Fruit fly (Drosophila melanogaster) whole organism, adult: ENCODE data around the gene CG13840.

Experiments used
- CG11617 ChIP-seq: fragments of 200-800 bp; sonication (Bioruptor generic); optimal IDR thresholded peaks from 2 replicates; lab custom pipeline; 2017; ENCODE audit warnings: mild to moderate bottlenecking, missing biosample characterization, missing genetic modification reagents, missing genetic modification characterization
- CG12768 ChIP-seq: fragments of 200-800 bp; sonication (Bioruptor generic); optimal IDR thresholded peaks from 2 replicates; lab custom pipeline; 2017; ENCODE audit warnings: missing biosample characterization, missing genetic modification characterization, mild to moderate bottlenecking, moderate library complexity, missing genetic modification reagents
- CG14711 ChIP-seq: fragments of 200-800 bp; sonication (Bioruptor generic); optimal IDR thresholded peaks from 2 replicates; lab custom pipeline; 2018; ENCODE audit warnings: missing biosample characterization, mild to moderate bottlenecking, missing genetic modification characterization, moderate library complexity
- CG1620 ChIP-seq: fragments of 200-800 bp; sonication (Bioruptor generic); optimal IDR thresholded peaks from 2 replicates; lab custom pipeline; 2016; ENCODE audit warnings: missing biosample characterization, missing genetic modification characterization
- CG33017 ChIP-seq: fragments of 200-800 bp; sonication (Bioruptor generic); optimal IDR thresholded peaks from 2 replicates; lab custom pipeline; 2018; ENCODE audit warnings: missing biosample characterization, mild to moderate bottlenecking, missing genetic modification characterization, moderate library complexity
- CG5204 ChIP-seq: fragments of 200-800 bp; sonication (Bioruptor generic); optimal IDR thresholded peaks from 2 replicates; lab custom pipeline; 2016; ENCODE audit warnings: missing biosample characterization, missing genetic modification characterization
- CG7045 ChIP-seq: fragments of 200-800 bp; sonication (Bioruptor generic); optimal IDR thresholded peaks from 2 replicates; lab custom pipeline; 2017; ENCODE audit warnings: missing biosample characterization, mild to moderate bottlenecking, missing genetic modification characterization
- CG7101 ChIP-seq: fragments of 200-800 bp; sonication (Bioruptor generic); optimal IDR thresholded peaks from 2 replicates; lab custom pipeline; 2018; ENCODE audit warnings: missing biosample characterization, mild to moderate bottlenecking, missing genetic modification characterization, moderate library complexity
- Clk ChIP-seq: fragments of 200-800 bp; sonication (Bioruptor generic); optimal IDR thresholded peaks from 2 replicates; lab custom pipeline; 2017; ENCODE audit warnings: missing biosample characterization, missing genetic modification characterization
- Crg-1 ChIP-seq: fragments of 200-800 bp; sonication (Bioruptor generic); optimal IDR thresholded peaks from 2 replicates; lab custom pipeline; 2016; ENCODE audit warnings: missing biosample characterization, missing genetic modification characterization
- Hr96 ChIP-seq: fragments of 200-800 bp; sonication (Bioruptor generic); optimal IDR thresholded peaks from 2 replicates; lab custom pipeline; 2016; ENCODE audit warnings: missing biosample characterization, missing genetic modification characterization
- Mnt ChIP-seq: fragments of 200-800 bp; sonication (Bioruptor generic); optimal IDR thresholded peaks from 2 replicates; lab custom pipeline; 2016; ENCODE audit warnings: missing biosample characterization, mild to moderate bottlenecking, missing genetic modification characterization
- bab1 ChIP-seq: fragments of 200-800 bp; sonication (Bioruptor generic); optimal IDR thresholded peaks from 3 replicates; lab custom pipeline; 2019; ENCODE audit warnings: missing biosample characterization, mild to moderate bottlenecking, missing genetic modification characterization, moderate library complexity
- cic ChIP-seq: fragments of 200-800 bp; sonication (Bioruptor generic); optimal IDR thresholded peaks from 2 replicates; lab custom pipeline; 2017; ENCODE audit warnings: missing biosample characterization, mild to moderate bottlenecking, missing genetic modification characterization, moderate library complexity
- cnc ChIP-seq, 2 experiments: fragments of >200 bp; optimal IDR thresholded peaks; 2 replicates each; lab custom pipeline; 2017
- kay ChIP-seq: fragments of 200-800 bp; sonication (Bioruptor generic); peaks from one replicate; lab custom pipeline; 2016; ENCODE audit warnings: missing biosample characterization, missing genetic modification characterization, borderline replicate concordance
- ovo ChIP-seq: fragments of 200-800 bp; sonication (Bioruptor generic); optimal IDR thresholded peaks from 2 replicates; lab custom pipeline; 2016; ENCODE audit warnings: missing biosample characterization, missing genetic modification characterization
- pad ChIP-seq: fragments of 200-800 bp; sonication (Bioruptor generic); optimal IDR thresholded peaks from 3 replicates; lab custom pipeline; 2017; ENCODE audit warnings: missing biosample characterization, missing genetic modification characterization, mild to moderate bottlenecking, moderate library complexity, missing genetic modification reagents
- tj ChIP-seq: fragments of 200-800 bp; sonication (Bioruptor generic); optimal IDR thresholded peaks from 3 replicates; lab custom pipeline; 2017; ENCODE audit warnings: missing biosample characterization, mild to moderate bottlenecking, missing genetic modification characterization, moderate library complexity
- toe ChIP-seq: fragments of 200-800 bp; sonication (Bioruptor generic); optimal IDR thresholded peaks from 2 replicates; lab custom pipeline; 2016; ENCODE audit warnings: missing biosample characterization, missing genetic modification characterization

Gene CG13840

DNA sequence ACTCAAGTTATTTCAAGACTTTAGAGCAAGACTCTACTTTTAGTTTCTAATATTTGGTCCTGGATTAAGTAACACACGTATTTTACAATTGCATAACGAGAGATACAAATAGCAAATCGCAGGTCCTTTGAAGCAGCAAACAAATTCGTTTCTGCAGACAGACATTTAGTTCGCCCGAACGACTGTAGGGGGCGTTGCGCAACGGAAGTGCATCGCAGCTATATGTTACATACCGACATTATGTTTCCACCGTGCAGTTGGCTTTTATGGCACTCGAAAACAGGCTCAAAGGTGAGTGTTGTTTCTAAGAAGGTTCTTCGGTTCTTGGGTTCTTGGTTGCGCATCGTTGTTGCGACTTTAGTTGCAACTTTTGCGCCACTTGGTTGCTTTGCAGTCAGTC is 5.7 kb downstream of the CG13840 start:
- TF ChIP-seq cic, result no peak
- no peak for TF ChIP-seq toe (GFP tag; lab: Kevin White, UChicago)
- no peak for TF ChIP-seq ovo (GFP tag; lab: Kevin White, UChicago)
- TF ChIP-seq bab1, result no peak
- no peak for TF ChIP-seq kay
- TF ChIP-seq CG12768, result no peak
- TF ChIP-seq CG14711 (tag; lab: Kevin White, UChicago), result no peak
- TF ChIP-seq Clk, result no peak
- TF ChIP-seq CG7101 (tag; lab: Kevin White, UChicago), result no peak
- TF ChIP-seq tj (GFP tag; lab: Kevin White, UChicago), result no peak
- no peak for TF ChIP-seq CG5204
- TF ChIP-seq Crg-1 (GFP tag; lab: Kevin White, UChicago), result no peak
- TF ChIP-seq pad (GFP tag; lab: Kevin White, UChicago), result no peak
- no peak for TF ChIP-seq Hr96 (GFP tag; lab: Kevin White, UChicago)
- no peak for TF ChIP-seq CG11617 (GFP tag; lab: Kevin White, UChicago)

DNA sequence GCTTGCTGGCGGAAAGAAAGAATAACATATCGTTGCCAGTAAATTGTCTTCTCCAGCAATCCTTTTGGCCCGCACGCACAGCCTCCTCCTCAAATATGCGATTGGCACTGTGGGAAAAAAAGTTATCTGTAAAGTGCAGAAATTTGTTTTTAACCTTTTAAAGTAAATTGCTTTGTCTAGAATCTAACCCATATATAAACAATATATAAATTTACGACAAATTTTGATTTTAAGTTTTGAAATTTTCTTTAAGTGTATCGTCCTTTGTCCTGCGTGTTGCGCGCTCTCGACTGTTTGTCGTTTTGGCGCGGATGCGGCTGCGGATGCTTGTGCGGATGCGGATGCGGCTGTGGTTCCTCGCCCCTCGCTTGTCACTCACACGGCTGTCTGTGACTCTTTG is 8.8 kb downstream of the CG13840 start:
- TF ChIP-seq Mnt (no peak), CG5204 (no peak), tj (GFP tag; lab: Kevin White, UChicago) (no peak), toe (GFP tag; lab: Kevin White, UChicago) (no peak), Crg-1 (GFP tag; lab: Kevin White, UChicago) (no peak), CG14711 (tag; lab: Kevin White, UChicago) (no peak), bab1 (no peak), ovo (GFP tag; lab: Kevin White, UChicago) (no peak), cnc (optimal IDR thresholded peaks at IDR 0.05; lab: Kevin White, UChicago) (no peak), kay (no peak), CG7101 (tag; lab: Kevin White, UChicago) (no peak), cic (no peak), CG11617 (GFP tag; lab: Kevin White, UChicago) (no peak), pad (GFP tag; lab: Kevin White, UChicago) (no peak), CG12768 (no peak), CG7045 (no peak), Clk (no peak), Hr96 (GFP tag; lab: Kevin White, UChicago) (no peak), CG33017 (no peak), CG1620 (GFP tag; lab: Kevin White, UChicago) (no peak)

DNA sequence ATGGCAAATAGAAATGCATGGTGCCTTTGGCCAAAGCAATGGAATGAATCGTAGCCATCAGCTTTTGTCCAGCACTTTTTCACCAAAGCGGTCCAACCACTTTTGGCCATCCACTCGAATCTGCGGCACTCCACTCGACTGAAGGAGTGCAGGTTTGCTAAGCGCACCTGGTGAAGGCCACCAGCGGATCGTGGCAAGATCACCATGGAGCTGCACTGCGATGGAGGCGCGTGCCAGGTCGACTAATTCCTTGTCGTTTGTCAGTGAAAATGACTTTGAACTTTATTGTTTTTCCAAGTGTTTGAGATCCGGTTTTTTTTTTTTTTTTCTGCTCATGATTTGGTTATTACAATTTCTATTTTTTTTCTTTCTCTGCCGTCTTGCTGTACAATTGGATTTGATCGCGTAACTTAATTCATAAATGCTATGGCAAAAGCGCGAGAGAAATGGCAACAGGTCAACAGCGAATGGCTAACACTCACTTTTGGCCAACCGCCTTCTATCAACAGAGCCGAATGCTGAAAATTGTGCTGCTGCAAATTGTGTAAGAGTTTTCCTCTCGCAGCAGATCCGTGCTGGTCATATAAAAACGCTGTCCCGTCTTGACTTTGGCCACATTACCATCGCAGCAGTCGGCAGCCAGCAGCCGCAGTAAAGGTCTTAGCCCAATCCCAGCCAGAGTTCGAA is 12.2 kb downstream of the CG13840 start, which contains the start of gene CG7031:
TSS of gene CG7031 (plus strand) at position 637 of the 687 bp plus-strand sequence.
- TF ChIP-seq CG33017 (no peak), CG7045 (no peak), cnc (optimal IDR thresholded peaks at IDR 0.05; lab: Kevin White, UChicago) (no peak), Hr96 (GFP tag; lab: Kevin White, UChicago) (no peak), CG14711 (tag; lab: Kevin White, UChicago) (no peak), CG7101 (tag; lab: Kevin White, UChicago) (no peak), toe (GFP tag; lab: Kevin White, UChicago) (no peak), pad (GFP tag; lab: Kevin White, UChicago) (no peak), CG5204 (no peak), Mnt (no peak), Crg-1 (GFP tag; lab: Kevin White, UChicago) (no peak), CG11617 (GFP tag; lab: Kevin White, UChicago) (no peak)

DNA sequence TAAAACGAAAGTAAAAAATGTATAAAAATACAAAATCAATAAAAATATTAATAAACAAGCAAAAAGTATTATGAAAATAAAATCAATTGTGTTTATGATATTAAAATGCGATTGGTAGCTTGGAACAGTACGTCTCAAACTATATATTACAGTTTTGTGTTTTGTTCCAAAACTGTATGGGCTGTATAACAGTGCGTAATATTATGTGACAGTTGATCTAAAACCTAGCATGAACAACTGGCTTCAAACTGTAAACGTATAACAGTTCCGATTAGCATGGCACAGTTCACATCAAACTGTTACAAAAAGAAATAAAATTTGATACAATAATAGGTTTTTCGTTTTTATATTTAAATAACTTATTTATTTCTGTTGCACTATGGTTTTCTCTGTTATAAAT is 22.0 kb downstream of the CG13840 start:
- no peak for TF ChIP-seq cic
- TF ChIP-seq CG33017, result no peak
- TF ChIP-seq CG11617 (GFP tag; lab: Kevin White, UChicago), result no peak
- TF ChIP-seq pad (GFP tag; lab: Kevin White, UChicago), result no peak
- no peak for TF ChIP-seq ovo (GFP tag; lab: Kevin White, UChicago)
- no peak for TF ChIP-seq toe (GFP tag; lab: Kevin White, UChicago)
- TF ChIP-seq CG12768, result no peak
- TF ChIP-seq CG7045, result no peak
- TF ChIP-seq Hr96 (GFP tag; lab: Kevin White, UChicago), result no peak
- TF ChIP-seq cnc (optimal IDR thresholded peaks at IDR 0.05; lab: Kevin White, UChicago), result no peak

DNA sequence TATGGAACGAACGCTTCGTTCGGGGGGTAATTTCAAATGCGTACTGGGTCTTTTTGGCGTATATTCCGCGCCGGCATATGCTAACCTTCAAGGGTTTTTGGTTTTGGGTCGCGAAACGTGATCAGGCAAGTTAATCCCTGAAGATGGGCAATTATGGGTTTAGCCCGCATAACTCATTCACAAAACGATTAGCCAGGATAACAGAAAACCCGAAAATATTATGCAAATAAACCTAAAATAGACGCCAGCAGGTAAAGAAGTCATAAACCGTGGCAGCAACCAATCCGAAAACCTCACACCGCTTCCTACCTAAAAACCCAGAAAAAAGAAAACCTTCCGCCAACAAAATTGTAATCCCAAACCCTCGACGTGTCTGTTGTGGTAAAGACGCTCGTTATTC is 26.9 kb downstream of the CG13840 start:
- TF ChIP-seq cnc (optimal IDR thresholded peaks at IDR 0.05; lab: Kevin White, UChicago) (no peak), CG14711 (tag; lab: Kevin White, UChicago) (no peak), Crg-1 (GFP tag; lab: Kevin White, UChicago) (no peak), CG7101 (tag; lab: Kevin White, UChicago) (no peak), CG5204 (no peak), CG1620 (GFP tag; lab: Kevin White, UChicago) (no peak), Mnt (no peak), CG33017 (no peak), Clk (no peak), CG11617 (GFP tag; lab: Kevin White, UChicago) (no peak), Hr96 (GFP tag; lab: Kevin White, UChicago) (no peak), CG12768 (no peak), cic (no peak), bab1 (no peak)

DNA sequence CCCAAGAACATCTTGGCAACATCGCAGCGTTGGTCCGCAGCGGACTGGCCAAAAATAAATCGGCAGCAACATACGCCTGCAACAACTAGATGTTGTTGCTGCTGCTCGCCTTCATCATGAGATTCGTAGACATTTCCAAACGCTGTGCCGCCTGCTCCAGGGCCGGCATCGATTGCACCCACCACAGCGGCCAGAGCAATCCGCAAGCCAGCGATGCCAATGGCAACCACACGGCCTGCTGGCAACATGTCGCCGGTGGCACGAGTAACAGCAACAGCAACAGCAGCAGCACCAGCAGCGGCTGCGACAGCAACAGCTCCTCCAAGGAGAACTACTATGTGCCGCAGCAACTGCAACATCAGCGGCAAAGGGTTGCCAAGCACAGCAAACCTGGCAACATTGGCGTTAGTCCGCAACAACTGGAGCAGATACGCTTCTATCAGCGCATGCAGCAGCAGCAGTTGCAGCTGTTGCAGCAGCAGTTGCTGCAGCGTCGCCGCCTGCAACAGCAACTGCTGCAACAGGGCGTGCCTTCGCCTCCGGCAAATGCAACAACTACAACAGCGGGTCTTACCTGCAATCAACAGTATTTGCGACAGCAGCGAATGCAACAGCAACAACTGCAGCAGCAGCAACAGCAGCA is 31.2 kb downstream of the CG13840 start:
- TF ChIP-seq CG11617 (GFP tag; lab: Kevin White, UChicago) (no peak), toe (GFP tag; lab: Kevin White, UChicago) (no peak), kay (no peak), pad (GFP tag; lab: Kevin White, UChicago) (no peak), CG5204 (no peak), ovo (GFP tag; lab: Kevin White, UChicago) (no peak), cic (no peak)
